Fruit fly (Drosophila melanogaster) whole organism, embryonic: ENCODE results near the gene Mocs2B.

Source experiments
- Antp ChIP-seq: fragments of 200-800 bp; sonication (Bioruptor generic); optimal IDR thresholded peaks from 3 replicates; lab custom pipeline; 2016; ENCODE audit warnings: missing biosample characterization, missing genetic modification characterization
- BtbVII ChIP-seq: fragments of 200-800 bp; sonication (Bioruptor generic); optimal IDR thresholded peaks from 3 replicates; lab custom pipeline; 2017; ENCODE audit warnings: missing biosample characterization, mild to moderate bottlenecking, missing genetic modification characterization
- CG10366 ChIP-seq: fragments of 200-800 bp; sonication (Bioruptor generic); IDR thresholded peaks from 2 replicates; pipeline ENCODE4 v1.3.6; 2022; ENCODE audit warnings: missing biosample characterization, missing genetic modification characterization
- CG11695 ChIP-seq: fragments of 200-800 bp; sonication (Bioruptor generic); IDR thresholded peaks from 3 replicates; pipeline ENCODE4 v1.3.6; 2022; ENCODE audit warnings: missing biosample characterization, missing genetic modification characterization
- CG12236 ChIP-seq: fragments of 200-800 bp; sonication (Bioruptor generic); optimal IDR thresholded peaks from 2 replicates; lab custom pipeline; 2016; ENCODE audit warnings: missing biosample characterization, missing genetic modification characterization
- CG13624 ChIP-seq: fragments of 200-800 bp; sonication (Bioruptor generic); optimal IDR thresholded peaks from 2 replicates; lab custom pipeline; 2016; ENCODE audit warnings: missing biosample characterization, missing genetic modification characterization
- CG14667 ChIP-seq: fragments of 200-800 bp; sonication (Bioruptor generic); IDR thresholded peaks from 2 replicates; pipeline ENCODE4 v1.3.6; 2022; ENCODE audit warnings: missing biosample characterization, missing genetic modification characterization
- CG17361 ChIP-seq: fragments of 200-800 bp; sonication (Bioruptor generic); IDR thresholded peaks from 3 replicates; pipeline ENCODE4 v1.3.6; 2022; ENCODE audit warnings: missing biosample characterization, missing genetic modification characterization
- CG18262 ChIP-seq: fragments of 200-800 bp; optimal IDR thresholded peaks from 3 replicates; lab custom pipeline; 2019; ENCODE audit warnings: missing biosample characterization, mild to moderate bottlenecking, missing genetic modification characterization, moderate library complexity
- CG18764 ChIP-seq: fragments of 200-800 bp; sonication (Bioruptor generic); optimal IDR thresholded peaks from 3 replicates; lab custom pipeline; 2016; ENCODE audit warnings: missing biosample characterization, missing genetic modification characterization
- CG2120 ChIP-seq: fragments of 200-800 bp; sonication (Bioruptor generic); optimal IDR thresholded peaks from 3 replicates; lab custom pipeline; 2016; ENCODE audit warnings: missing biosample characterization, missing genetic modification characterization
- CG2202 ChIP-seq: fragments of 200-800 bp; sonication (Bioruptor generic); optimal IDR thresholded peaks from 2 replicates; lab custom pipeline; 2018; ENCODE audit warnings: missing biosample characterization, mild to moderate bottlenecking, missing genetic modification characterization
- CG30020 ChIP-seq: fragments of 200-800 bp; optimal IDR thresholded peaks from 2 replicates; lab custom pipeline; 2019; ENCODE audit warnings: missing biosample characterization, mild to moderate bottlenecking, missing genetic modification characterization, moderate library complexity
- CG31224 ChIP-seq: fragments of 200-800 bp; sonication (Bioruptor generic); IDR thresholded peaks from 2 replicates; pipeline ENCODE4 v1.3.6; 2022; ENCODE audit warnings: missing biosample characterization, missing genetic modification characterization
- CG33557 ChIP-seq: fragments of 200-800 bp; sonication (Bioruptor generic); optimal IDR thresholded peaks from 2 replicates; lab custom pipeline; 2019; ENCODE audit warnings: missing biosample characterization, mild to moderate bottlenecking, missing genetic modification characterization, moderate library complexity
- CG3847 ChIP-seq: fragments of 200-800 bp; sonication (Bioruptor generic); IDR thresholded peaks from 2 replicates; pipeline ENCODE4 v1.3.6; 2022; ENCODE audit warnings: missing biosample characterization, missing genetic modification characterization
- CG4404 ChIP-seq: fragments of 200-800 bp; sonication (Bioruptor generic); IDR thresholded peaks from 2 replicates; pipeline ENCODE4 v1.3.6; 2022; ENCODE audit warnings: missing biosample characterization, missing genetic modification characterization
- CG4707 ChIP-seq: fragments of 200-800 bp; sonication (Bioruptor generic); optimal IDR thresholded peaks from 2 replicates; lab custom pipeline; 2018; ENCODE audit warnings: missing biosample characterization, mild to moderate bottlenecking, missing genetic modification characterization, moderate library complexity
- CG4820 ChIP-seq: fragments of 200-800 bp; sonication (Bioruptor generic); optimal IDR thresholded peaks from 3 replicates; lab custom pipeline; 2016; ENCODE audit warnings: missing biosample characterization, missing genetic modification characterization
- CG5245 ChIP-seq: fragments of 200-800 bp; sonication (Bioruptor generic); optimal IDR thresholded peaks from 3 replicates; lab custom pipeline; 2016; ENCODE audit warnings: missing biosample characterization, missing genetic modification characterization
- CG5953 ChIP-seq: fragments of 200-800 bp; sonication (Bioruptor generic); IDR thresholded peaks from 2 replicates; pipeline ENCODE4 v1.3.6; 2022; ENCODE audit warnings: missing biosample characterization, missing genetic modification characterization
- CG6654 ChIP-seq: fragments of 200-800 bp; sonication (Bioruptor generic); optimal IDR thresholded peaks from 2 replicates; lab custom pipeline; 2017; ENCODE audit warnings: missing biosample characterization, mild to moderate bottlenecking, missing genetic modification characterization
- CG7839 ChIP-seq: fragments of 200-800 bp; sonication (Bioruptor generic); optimal IDR thresholded peaks from 3 replicates; lab custom pipeline; 2018; ENCODE audit warnings: missing biosample characterization, mild to moderate bottlenecking, missing genetic modification characterization, moderate library complexity
- CG9932 ChIP-seq: fragments of 200-800 bp; sonication (Bioruptor generic); IDR thresholded peaks from 2 replicates; pipeline ENCODE4 v1.3.6; 2022; ENCODE audit warnings: missing biosample characterization, missing genetic modification characterization
- Dip3 ChIP-seq: fragments of 200-800 bp; sonication (Bioruptor generic); optimal IDR thresholded peaks from 3 replicates; lab custom pipeline; 2016; ENCODE audit warnings: missing biosample characterization, missing genetic modification characterization
- E2f1 ChIP-seq: fragments of 200-800 bp; sonication (Bioruptor generic); IDR thresholded peaks from 2 replicates; pipeline ENCODE4 v1.3.6; 2022; ENCODE audit warnings: missing biosample characterization, missing genetic modification characterization
- E2f2 ChIP-seq: fragments of 200-800 bp; sonication (Bioruptor generic); IDR thresholded peaks from 2 replicates; pipeline ENCODE4 v1.3.6; 2022; ENCODE audit warnings: missing biosample characterization, missing genetic modification characterization
- Elba2 ChIP-seq: fragments of 200-800 bp; sonication (Bioruptor generic); optimal IDR thresholded peaks from 3 replicates; lab custom pipeline; 2016; ENCODE audit warnings: missing biosample characterization, missing genetic modification characterization
- HmgZ ChIP-seq: fragments of 200-800 bp; sonication (Bioruptor generic); optimal IDR thresholded peaks from 2 replicates; lab custom pipeline; 2018; ENCODE audit warnings: missing biosample characterization, mild to moderate bottlenecking, missing genetic modification characterization
- Hmr ChIP-seq: fragments of 200-800 bp; sonication (Bioruptor generic); optimal IDR thresholded peaks from 3 replicates; lab custom pipeline; 2017; ENCODE audit warnings: mild to moderate bottlenecking, missing biosample characterization, missing genetic modification reagents, missing genetic modification characterization
- Med ChIP-seq: fragments of 200-800 bp; sonication (Bioruptor generic); peaks from one replicate; lab custom pipeline; 2016; ENCODE audit warnings: missing biosample characterization, missing genetic modification characterization, mild to moderate bottlenecking, inconsistent platforms, moderate library complexity
- Xbp1 ChIP-seq: fragments of 200-800 bp; sonication (Bioruptor generic); optimal IDR thresholded peaks from 3 replicates; lab custom pipeline; 2016; ENCODE audit warnings: missing biosample characterization, mild to moderate bottlenecking, missing genetic modification characterization
- aop ChIP-seq: fragments of 200-800 bp; sonication (Bioruptor generic); IDR thresholded peaks from 2 replicates; pipeline ENCODE4 v1.3.6; 2022; ENCODE audit warnings: missing biosample characterization, missing genetic modification characterization
- ara ChIP-seq: fragments of 200-800 bp; sonication (Bioruptor generic); IDR thresholded peaks from 2 replicates; pipeline ENCODE4 v1.3.6; 2022; ENCODE audit warnings: missing biosample characterization, missing genetic modification characterization
- crol ChIP-seq: fragments of 200-800 bp; sonication (Bioruptor generic); IDR thresholded peaks from 2 replicates; pipeline ENCODE4 v1.3.6; 2022; ENCODE audit warnings: missing biosample characterization, missing genetic modification characterization
- danr ChIP-seq: fragments of 200-800 bp; sonication (Bioruptor generic); IDR thresholded peaks from 2 replicates; pipeline ENCODE4 v1.3.6; 2022; ENCODE audit warnings: missing biosample characterization, missing genetic modification characterization
- dmrt11E ChIP-seq: fragments of 200-800 bp; sonication (Bioruptor generic); optimal IDR thresholded peaks from 3 replicates; lab custom pipeline; 2018; ENCODE audit warnings: missing biosample characterization, mild to moderate bottlenecking, missing genetic modification characterization, moderate library complexity
- gsb-n ChIP-seq: fragments of 200-800 bp; sonication (Bioruptor generic); optimal IDR thresholded peaks from 3 replicates; lab custom pipeline; 2018; ENCODE audit warnings: missing biosample characterization, mild to moderate bottlenecking, missing genetic modification characterization
- jumu ChIP-seq: fragments of 200-800 bp; sonication (Bioruptor generic); optimal IDR thresholded peaks from 3 replicates; lab custom pipeline; 2016; ENCODE audit warnings: missing biosample characterization, missing genetic modification characterization
- knrl ChIP-seq: fragments of 200-800 bp; sonication (Bioruptor generic); IDR thresholded peaks from 3 replicates; pipeline ENCODE4 v1.3.6; 2022; ENCODE audit warnings: missing biosample characterization, missing genetic modification characterization; ENCODE audit not compliant: partially characterized antibody
- lola ChIP-seq, 3 experiments: fragments of >200 bp in 2 of 3; fragments of 200-800 bp in 1 of 3; sonication (Bioruptor generic) in 1 of 3; optimal IDR thresholded peaks; 2 replicates each; lab custom pipeline; 2017 to 2019; ENCODE audit warnings: missing biosample characterization in 3 of 3, missing genetic modification characterization in 3 of 3, mild to moderate bottlenecking in 1 of 3, moderate library complexity in 1 of 3
- maf-S ChIP-seq: fragments of 200-800 bp; sonication (Bioruptor generic); optimal IDR thresholded peaks from 2 replicates; lab custom pipeline; 2016; ENCODE audit warnings: missing biosample characterization, missing genetic modification characterization
- pros ChIP-seq: fragments of 200-800 bp; sonication (Bioruptor generic); optimal IDR thresholded peaks from 3 replicates; lab custom pipeline; 2019; ENCODE audit warnings: missing biosample characterization, mild to moderate bottlenecking, missing genetic modification characterization, moderate library complexity
- ro ChIP-seq: fragments of 200-800 bp; sonication (Bioruptor generic); IDR thresholded peaks from 2 replicates; pipeline ENCODE4 v1.3.6; 2022; ENCODE audit warnings: missing biosample characterization, missing genetic modification characterization
- sqz ChIP-seq: fragments of 200-800 bp; sonication (Bioruptor generic); optimal IDR thresholded peaks from 3 replicates; lab custom pipeline; 2018; ENCODE audit warnings: missing biosample characterization, mild to moderate bottlenecking, missing genetic modification characterization
- sug ChIP-seq: fragments of 200-800 bp; optimal IDR thresholded peaks from 2 replicates; lab custom pipeline; 2019; ENCODE audit warnings: missing biosample characterization, mild to moderate bottlenecking, missing genetic modification characterization, moderate library complexity
- tap ChIP-seq: fragments of 200-800 bp; optimal IDR thresholded peaks from 3 replicates; lab custom pipeline; 2019; ENCODE audit warnings: missing biosample characterization, mild to moderate bottlenecking, missing genetic modification characterization, moderate library complexity
- tgo ChIP-seq: fragments of 200-800 bp; sonication (Bioruptor generic); IDR thresholded peaks from 3 replicates; pipeline ENCODE4 v1.3.6; 2022; ENCODE audit warnings: missing biosample characterization, missing genetic modification characterization
- tin ChIP-seq: fragments of 200-800 bp; sonication (Bioruptor generic); optimal IDR thresholded peaks from 3 replicates; lab custom pipeline; 2016; ENCODE audit warnings: missing biosample characterization, missing genetic modification characterization
- z ChIP-seq: fragments of 200-800 bp; sonication (Bioruptor generic); IDR thresholded peaks from 3 replicates; pipeline ENCODE4 v1.3.6; 2022; ENCODE audit warnings: missing biosample characterization, missing genetic modification characterization

Mocs2B gene

DNA sequence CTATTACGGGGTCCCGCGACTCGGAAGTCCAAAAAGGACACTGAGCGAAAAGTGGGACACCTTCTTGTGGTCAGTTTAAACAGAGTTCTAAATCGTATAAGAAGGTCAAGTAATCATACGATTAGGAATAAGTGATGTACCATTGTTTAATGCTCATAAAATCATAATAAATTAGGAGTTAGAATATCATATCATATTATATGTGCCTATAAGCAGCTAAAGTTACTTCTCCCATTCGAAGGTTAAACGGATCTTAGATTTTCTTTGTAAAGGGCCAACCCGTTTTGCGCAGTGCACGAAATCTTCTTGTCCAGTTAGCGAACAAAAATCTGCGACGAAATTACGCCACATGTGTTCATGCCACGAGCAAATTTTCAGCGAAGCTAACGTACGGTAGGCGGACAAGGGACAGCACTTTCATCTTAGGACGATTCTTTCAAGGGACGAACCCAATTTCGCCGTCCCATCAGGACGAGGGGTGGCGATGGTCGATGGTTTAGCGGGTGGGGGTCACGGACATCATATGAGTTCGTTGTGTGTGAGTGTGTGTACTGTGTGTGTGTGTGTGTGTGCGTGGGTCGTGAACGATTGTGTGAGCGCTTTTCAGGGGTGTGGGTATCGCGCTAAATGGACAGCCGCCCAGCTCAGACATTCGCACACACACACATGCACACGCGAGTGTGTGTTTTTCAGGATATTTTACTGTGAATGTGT is 41.3 kb upstream of the Mocs2B start (continued):
- TF ChIP-seq CG4820 (GFP tag; lab: Kevin White, UChicago) (peak; percentile 21), CG4707 (GFP tag; lab: Kevin White, UChicago) (no peak), maf-S (GFP tag; lab: Kevin White, UChicago) (peak; percentile 8), Med (GFP tag; lab: Kevin White, UChicago) (peak; percentile 46), CG14667 (GFP tag; lab: Robert Waterston, UW) (0 out of 2 replicates have a peak, but pooled peaks have one; percentile 5), HmgZ (tag; lab: Kevin White, UChicago) (no peak), knrl (no peak), Dip3 (GFP tag; lab: Kevin White, UChicago) (peak; percentile 32), Hmr (GFP tag; lab: Kevin White, UChicago) (peak; percentile 56), CG3847 (peak; percentile 42), CG13624 (GFP tag; lab: Kevin White, UChicago) (peak; percentile 38), CG2120 (GFP tag; lab: Kevin White, UChicago) (peak; percentile 56), aop (GFP tag; lab: Robert Waterston, UW) (no peak), CG2202 (tag; lab: Kevin White, UChicago) (no peak), tin (GFP tag; lab: Kevin White, UChicago) (peak; percentile 22), CG33557 (GFP tag; lab: Kevin White, UChicago) (no peak), ara (GFP tag; lab: Robert Waterston, UW) (no peak; the same call in 1 of the 2 replicates), BtbVII (GFP tag; lab: Kevin White, UChicago) (peak; percentile 41), CG31224 (GFP tag; lab: Robert Waterston, UW) (0 out of 2 replicates have a peak, but pooled peaks have one; percentile 28), CG18764 (GFP tag; lab: Kevin White, UChicago) (no peak), CG4404 (GFP tag; lab: Robert Waterston, UW) (peak; percentile 21; the same call in 1 of the 2 replicates), sqz (GFP tag; lab: Kevin White, UChicago) (no peak), sug (peak; percentile 23), CG6654 (GFP tag; lab: Kevin White, UChicago) (no peak), z (no peak), E2f1 (peak; percentile 31; the same call in 1 of the 2 replicates), pros (GFP tag; lab: Kevin White, UChicago) (peak; percentile 71), tap (tag; lab: Kevin White, UChicago) (peak; percentile 25), E2f2 (GFP tag; lab: Robert Waterston, UW) (peak; percentile 21; the same call in 1 of the 2 replicates), CG11695 (GFP tag; lab: Robert Waterston, UW) (0 out of 3 replicates have a peak, but pooled peaks have one; percentile 39), Elba2 (no peak), lola (GFP tag; optimal IDR thresholded peaks at IDR 0.05; lab: Kevin White, UChicago) (peak in 1 of 3 experiments; percentile 45), CG5953 (no peak), Xbp1 (GFP tag; lab: Kevin White, UChicago) (peak; percentile 42), dmrt11E (tag; lab: Kevin White, UChicago) (peak; percentile 36), CG30020 (no peak), CG17361 (GFP tag; lab: Robert Waterston, UW) (peak; percentile 64), tgo (GFP tag; lab: Robert Waterston, UW) (peak; percentile 44; the same call in 1 of the 3 replicates), CG18262 (tag; lab: Kevin White, UChicago) (peak; percentile 55), crol (GFP tag; lab: Robert Waterston, UW) (0 out of 2 replicates have a peak, but pooled peaks have one; percentile 1), gsb-n (peak; percentile 22), jumu (GFP tag; lab: Kevin White, UChicago) (peak; percentile 10), ro (GFP tag; lab: Robert Waterston, UW) (no peak), CG10366 (GFP tag; lab: Robert Waterston, UW) (0 out of 2 replicates have a peak, but pooled peaks have one; percentile 16), danr (GFP tag; lab: Robert Waterston, UW) (peak; percentile 36; the same call in 1 of the 2 replicates), CG12236 (GFP tag; lab: Kevin White, UChicago) (no peak), CG9932 (GFP tag; lab: Robert Waterston, UW) (0 out of 2 replicates have a peak, but pooled peaks have one; percentile 13), Antp (GFP tag; lab: Kevin White, UChicago) (no peak), CG5245 (no peak), CG7839 (peak; percentile 65)
